Fruit fly (Drosophila melanogaster) whole organism, embryonic: ENCODE data around the gene CG15382.

Experiments used
- Abd-B ChIP-seq: fragments of 200-800 bp; sonication (Bioruptor generic); optimal IDR thresholded peaks from 2 replicates; lab custom pipeline; 2018; ENCODE audit warnings: missing biosample characterization, mild to moderate bottlenecking, missing genetic modification characterization, moderate library complexity
- HmgD ChIP-seq: fragments of 200-800 bp; sonication (Bioruptor generic); optimal IDR thresholded peaks from 3 replicates; lab custom pipeline; 2016; ENCODE audit warnings: missing biosample characterization, missing genetic modification characterization
- hth ChIP-seq: fragments of >200 bp; optimal IDR thresholded peaks from 2 replicates; lab custom pipeline; 2017; ENCODE audit warnings: inconsistent platforms
- lab ChIP-seq: fragments of 200-800 bp; sonication (Bioruptor generic); optimal IDR thresholded peaks from 3 replicates; lab custom pipeline; 2017; ENCODE audit warnings: missing biosample characterization, missing genetic modification characterization, mild to moderate bottlenecking, moderate library complexity, missing genetic modification reagents
- pros ChIP-seq: fragments of 200-800 bp; sonication (Bioruptor generic); optimal IDR thresholded peaks from 3 replicates; lab custom pipeline; 2019; ENCODE audit warnings: missing biosample characterization, mild to moderate bottlenecking, missing genetic modification characterization, moderate library complexity

DNA sequence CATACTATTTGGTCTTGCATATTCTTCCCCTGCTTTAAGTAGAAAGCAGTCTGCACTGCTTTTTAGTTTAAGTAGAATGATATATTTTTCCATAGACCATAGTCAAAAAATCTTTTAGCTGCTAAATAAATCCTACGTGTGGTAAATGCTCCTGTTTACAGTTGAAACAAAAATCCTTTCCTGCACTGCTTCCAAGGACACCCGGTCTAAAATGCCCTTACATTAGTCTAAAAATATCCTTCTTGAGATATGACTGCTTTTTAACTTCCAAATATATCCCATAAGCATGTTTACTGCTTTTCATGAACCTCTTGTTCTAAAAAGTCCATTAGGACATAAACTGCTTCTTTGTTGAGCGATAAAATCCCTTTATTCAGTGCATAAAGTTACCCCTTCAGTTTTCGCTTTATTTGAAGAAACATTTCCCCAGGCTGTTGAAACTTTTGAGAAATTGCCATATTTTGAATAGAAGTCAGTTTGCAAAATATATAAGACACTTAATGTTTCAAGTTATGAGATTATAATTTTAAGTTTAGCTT lies 45.1 kb upstream of the CG15382 start:
- TF ChIP-seq lab (no peak), Abd-B (no peak), HmgD (GFP tag; lab: Kevin White, UChicago) (no peak), hth (lab: Kevin White, UChicago) (no peak), pros (no peak)
